Fruit fly (Drosophila melanogaster) whole organism, embryonic: Measurements from ENCODE around the gene CG43072.
A peak's percentile ranks its signal among the peaks of the same experiment; 100 is the strongest.

Source experiments
- ATbp ChIP-seq: fragments of 200-800 bp; sonication (Bioruptor generic); optimal IDR thresholded peaks from 2 replicates; lab custom pipeline; 2017; ENCODE audit warnings: missing biosample characterization, mild to moderate bottlenecking, missing genetic modification characterization, missing genetic modification reagents
- CG10565 ChIP-seq: fragments of 200-800 bp; sonication (Bioruptor generic); optimal IDR thresholded peaks from 3 replicates; lab custom pipeline; 2016; ENCODE audit warnings: missing biosample characterization, mild to moderate bottlenecking, missing genetic modification characterization
- CG11093 ChIP-seq: fragments of 200-800 bp; sonication (Bioruptor generic); IDR thresholded peaks from 3 replicates; pipeline ENCODE4 v1.3.6; 2022; ENCODE audit warnings: missing biosample characterization, missing genetic modification characterization
- CG12104 ChIP-seq: fragments of 200-800 bp; sonication (Bioruptor generic); optimal IDR thresholded peaks from 3 replicates; lab custom pipeline; 2016; ENCODE audit warnings: missing biosample characterization, missing genetic modification characterization
- CG12219 ChIP-seq: fragments of 200-800 bp; sonication (Bioruptor generic); optimal IDR thresholded peaks from 3 replicates; lab custom pipeline; 2018; ENCODE audit warnings: missing biosample characterization, mild to moderate bottlenecking, missing genetic modification characterization
- CG12299 ChIP-seq: fragments of 200-800 bp; sonication (Bioruptor generic); optimal IDR thresholded peaks from 2 replicates; lab custom pipeline; 2018; ENCODE audit warnings: missing biosample characterization, mild to moderate bottlenecking, missing genetic modification characterization
- CG1233 ChIP-seq: fragments of 200-800 bp; sonication (Bioruptor generic); optimal IDR thresholded peaks from 4 replicates; lab custom pipeline; 2018; ENCODE audit warnings: missing biosample characterization, mild to moderate bottlenecking, missing genetic modification characterization
- CG13287 ChIP-seq: fragments of 200-800 bp; sonication (Bioruptor generic); IDR thresholded peaks from 2 replicates; pipeline ENCODE4 v1.3.6; 2022; ENCODE audit warnings: missing biosample characterization, missing genetic modification characterization; ENCODE audit not compliant: partially characterized antibody
- CG14860 ChIP-seq: fragments of 200-800 bp; sonication (Bioruptor generic); IDR thresholded peaks from 3 replicates; pipeline ENCODE4 v1.3.6; 2022; ENCODE audit warnings: missing biosample characterization, missing genetic modification characterization; ENCODE audit not compliant: partially characterized antibody
- CG15073 ChIP-seq: fragments of 200-800 bp; sonication (Bioruptor generic); optimal IDR thresholded peaks from 2 replicates; lab custom pipeline; 2016; ENCODE audit warnings: missing biosample characterization, missing genetic modification characterization
- CG17802 ChIP-seq: fragments of 200-800 bp; sonication (Bioruptor generic); optimal IDR thresholded peaks from 2 replicates; lab custom pipeline; 2018; ENCODE audit warnings: missing biosample characterization, mild to moderate bottlenecking, missing genetic modification characterization, moderate library complexity
- CG18599 ChIP-seq: fragments of 200-800 bp; sonication (Bioruptor generic); optimal IDR thresholded peaks from 3 replicates; lab custom pipeline; 2017; ENCODE audit warnings: missing biosample characterization, missing genetic modification characterization, mild to moderate bottlenecking, moderate library complexity, missing genetic modification reagents
- CG2120 ChIP-seq: fragments of 200-800 bp; sonication (Bioruptor generic); optimal IDR thresholded peaks from 3 replicates; lab custom pipeline; 2016; ENCODE audit warnings: missing biosample characterization, missing genetic modification characterization
- CG3281 ChIP-seq: fragments of 200-800 bp; sonication (Bioruptor generic); optimal IDR thresholded peaks from 3 replicates; lab custom pipeline; 2017; ENCODE audit warnings: missing biosample characterization, mild to moderate bottlenecking, missing genetic modification characterization
- CG6689 ChIP-seq: fragments of 200-800 bp; sonication (Bioruptor generic); IDR thresholded peaks from 2 replicates; pipeline ENCODE4 v1.3.6; 2022; ENCODE audit warnings: missing biosample characterization, missing genetic modification characterization
- CG7357 ChIP-seq: fragments of 200-800 bp; sonication (Bioruptor generic); IDR thresholded peaks from 3 replicates; pipeline ENCODE4 v1.3.6; 2022; ENCODE audit warnings: missing biosample characterization, missing genetic modification characterization
- CG7556 ChIP-seq: fragments of 200-800 bp; sonication (Bioruptor generic); optimal IDR thresholded peaks from 2 replicates; lab custom pipeline; 2017; ENCODE audit warnings: missing biosample characterization, mild to moderate bottlenecking, missing genetic modification characterization
- D ChIP-seq, 2 experiments: fragments of 200-800 bp in 1 of 2; fragments of >200 bp in 1 of 2; sonication (Bioruptor generic) in 1 of 2; optimal IDR thresholded peaks; 2 replicates in 1 of 2; 3 replicates in 1 of 2; lab custom pipeline; 2017; ENCODE audit warnings: mild to moderate bottlenecking in 1 of 2, missing biosample characterization in 1 of 2, missing genetic modification characterization in 1 of 2, missing genetic modification reagents in 1 of 2
- Dad ChIP-seq: fragments of 200-800 bp; sonication (Bioruptor generic); optimal IDR thresholded peaks from 3 replicates; lab custom pipeline; 2016; ENCODE audit warnings: missing biosample characterization, missing genetic modification characterization
- Deaf1 ChIP-seq: fragments of 200-800 bp; optimal IDR thresholded peaks from 3 replicates; lab custom pipeline; 2019; ENCODE audit warnings: missing biosample characterization, mild to moderate bottlenecking, missing genetic modification characterization, moderate library complexity
- Dek ChIP-seq: fragments of 200-800 bp; sonication (Bioruptor generic); optimal IDR thresholded peaks from 3 replicates; lab custom pipeline; 2019; ENCODE audit warnings: missing biosample characterization, mild to moderate bottlenecking, missing genetic modification characterization, moderate library complexity
- Dfd ChIP-seq, 2 experiments: fragments of >200 bp; optimal IDR thresholded peaks; 2 replicates each; lab custom pipeline; 2017; ENCODE audit warnings: missing biosample characterization in 2 of 2, missing genetic modification characterization in 2 of 2
- Hand ChIP-seq: fragments of 200-800 bp; sonication (Bioruptor generic); optimal IDR thresholded peaks from 2 replicates; lab custom pipeline; 2017; ENCODE audit warnings: mild to moderate bottlenecking, missing biosample characterization, missing genetic modification reagents, missing genetic modification characterization
- Mes4 ChIP-seq: fragments of 200-800 bp; sonication (Bioruptor generic); optimal IDR thresholded peaks from 2 replicates; lab custom pipeline; 2016; ENCODE audit warnings: missing biosample characterization, missing genetic modification characterization
- Mrtf ChIP-seq: fragments of 200-800 bp; sonication (Bioruptor generic); IDR thresholded peaks from 3 replicates; pipeline ENCODE4 v1.3.6; 2022; ENCODE audit warnings: missing biosample characterization, missing genetic modification characterization
- Ptx1 ChIP-seq: fragments of 200-800 bp; sonication (Bioruptor generic); IDR thresholded peaks from 2 replicates; pipeline ENCODE4 v1.3.6; 2022; ENCODE audit warnings: missing biosample characterization, missing genetic modification characterization
- Sox102F ChIP-seq: fragments of 200-800 bp; sonication (Bioruptor generic); optimal IDR thresholded peaks from 2 replicates; lab custom pipeline; 2018; ENCODE audit warnings: missing biosample characterization, mild to moderate bottlenecking, missing genetic modification characterization, moderate library complexity
- Taf1 ChIP-seq: fragments of 200-800 bp; sonication (Bioruptor generic); IDR thresholded peaks from 2 replicates; pipeline ENCODE4 v1.3.6; 2022; ENCODE audit warnings: missing biosample characterization, missing genetic modification characterization
- Xbp1 ChIP-seq: fragments of 200-800 bp; sonication (Bioruptor generic); optimal IDR thresholded peaks from 3 replicates; lab custom pipeline; 2016; ENCODE audit warnings: missing biosample characterization, mild to moderate bottlenecking, missing genetic modification characterization
- crol ChIP-seq: fragments of 200-800 bp; sonication (Bioruptor generic); IDR thresholded peaks from 2 replicates; pipeline ENCODE4 v1.3.6; 2022; ENCODE audit warnings: missing biosample characterization, missing genetic modification characterization
- eyg ChIP-seq: fragments of 200-800 bp; sonication (Bioruptor generic); optimal IDR thresholded peaks from 3 replicates; lab custom pipeline; 2016; ENCODE audit warnings: missing biosample characterization, missing genetic modification characterization
- grau ChIP-seq: fragments of 200-800 bp; optimal IDR thresholded peaks from 3 replicates; lab custom pipeline; 2019; ENCODE audit warnings: missing biosample characterization, mild to moderate bottlenecking, missing genetic modification characterization, moderate library complexity
- hth ChIP-seq: fragments of >200 bp; optimal IDR thresholded peaks from 2 replicates; lab custom pipeline; 2017; ENCODE audit warnings: inconsistent platforms
- ind ChIP-seq: fragments of 200-800 bp; sonication (Bioruptor generic); optimal IDR thresholded peaks from 3 replicates; lab custom pipeline; 2016; ENCODE audit warnings: missing biosample characterization, missing genetic modification characterization
- knrl ChIP-seq: fragments of 200-800 bp; sonication (Bioruptor generic); IDR thresholded peaks from 3 replicates; pipeline ENCODE4 v1.3.6; 2022; ENCODE audit warnings: missing biosample characterization, missing genetic modification characterization; ENCODE audit not compliant: partially characterized antibody
- lilli ChIP-seq: fragments of 200-800 bp; sonication (Bioruptor generic); optimal IDR thresholded peaks from 3 replicates; lab custom pipeline; 2016; ENCODE audit warnings: missing biosample characterization, missing genetic modification characterization
- lmd ChIP-seq: fragments of 200-800 bp; sonication (Bioruptor generic); IDR thresholded peaks from 2 replicates; pipeline ENCODE4 v1.3.6; 2022; ENCODE audit warnings: missing biosample characterization, missing genetic modification characterization
- nau ChIP-seq: fragments of 200-800 bp; sonication (Bioruptor generic); optimal IDR thresholded peaks from 3 replicates; lab custom pipeline; 2017; ENCODE audit warnings: missing biosample characterization, mild to moderate bottlenecking, missing genetic modification characterization, missing genetic modification reagents
- nerfin-2 ChIP-seq: fragments of 200-800 bp; sonication (Bioruptor generic); IDR thresholded peaks from 2 replicates; pipeline ENCODE4 v1.3.6; 2022; ENCODE audit warnings: missing biosample characterization, missing genetic modification characterization; ENCODE audit not compliant: partially characterized antibody
- pho ChIP-seq: fragments of 200-800 bp; sonication (Bioruptor generic); optimal IDR thresholded peaks from 2 replicates; lab custom pipeline; 2016; ENCODE audit warnings: missing biosample characterization, missing genetic modification characterization
- pita ChIP-seq: fragments of 200-800 bp; sonication (Bioruptor generic); optimal IDR thresholded peaks from 2 replicates; lab custom pipeline; 2017; ENCODE audit warnings: missing biosample characterization, mild to moderate bottlenecking, missing genetic modification characterization
- pros ChIP-seq: fragments of 200-800 bp; sonication (Bioruptor generic); optimal IDR thresholded peaks from 3 replicates; lab custom pipeline; 2019; ENCODE audit warnings: missing biosample characterization, mild to moderate bottlenecking, missing genetic modification characterization, moderate library complexity
- salm ChIP-seq: fragments of 200-800 bp; sonication (Bioruptor generic); optimal IDR thresholded peaks from 2 replicates; lab custom pipeline; 2018; ENCODE audit warnings: missing biosample characterization, mild to moderate bottlenecking, missing genetic modification characterization
- scrt ChIP-seq: fragments of 200-800 bp; sonication (Bioruptor generic); optimal IDR thresholded peaks from 2 replicates; lab custom pipeline; 2018; ENCODE audit warnings: missing biosample characterization, mild to moderate bottlenecking, missing genetic modification characterization, moderate library complexity
- sd ChIP-seq: fragments of 200-800 bp; sonication (Bioruptor generic); optimal IDR thresholded peaks from 3 replicates; lab custom pipeline; 2018; ENCODE audit warnings: missing biosample characterization, mild to moderate bottlenecking, missing genetic modification characterization, moderate library complexity
- toy ChIP-seq: fragments of 200-800 bp; sonication (Bioruptor generic); IDR thresholded peaks from 2 replicates; pipeline ENCODE4 v1.3.6; 2022; ENCODE audit warnings: missing biosample characterization, missing genetic modification characterization
- wor ChIP-seq: fragments of 200-800 bp; sonication (Bioruptor generic); IDR thresholded peaks from 2 replicates; pipeline ENCODE4 v1.3.6; 2022; ENCODE audit warnings: missing biosample characterization, missing genetic modification characterization
- z ChIP-seq: fragments of 200-800 bp; sonication (Bioruptor generic); IDR thresholded peaks from 3 replicates; pipeline ENCODE4 v1.3.6; 2022; ENCODE audit warnings: missing biosample characterization, missing genetic modification characterization
- zfh1 ChIP-seq: fragments of 200-800 bp; sonication (Bioruptor generic); IDR thresholded peaks from 3 replicates; pipeline ENCODE4 v1.3.6; 2022; ENCODE audit warnings: missing biosample characterization, missing genetic modification characterization

The CG43072 gene

dm6 chr3L:21060189-21061070, 5.2 kb upstream of the CG43072 start (continued):
- TF ChIP-seq CG7556 (GFP tag; lab: Kevin White, UChicago): peak; percentile 25
- TF ChIP-seq knrl (GFP tag; lab: Robert Waterston, UW): no peak
- TF ChIP-seq toy (GFP tag; lab: Robert Waterston, UW): no peak
- no peak for TF ChIP-seq Dad (GFP tag; lab: Kevin White, UChicago)
- TF ChIP-seq CG14860 (GFP tag; lab: Robert Waterston, UW): no peak
- peak; percentile 55 for TF ChIP-seq Sox102F (GFP tag; lab: Kevin White, UChicago)
- peak; percentile 17 for TF ChIP-seq CG2120 (GFP tag; lab: Kevin White, UChicago)
- no peak for TF ChIP-seq Deaf1
- no peak for TF ChIP-seq CG12299
- no peak for TF ChIP-seq CG1233 (GFP tag; lab: Kevin White, UChicago)
- no peak for TF ChIP-seq zfh1
- no peak for TF ChIP-seq CG12219 (GFP tag; lab: Kevin White, UChicago)
- no peak for TF ChIP-seq CG12104 (GFP tag; lab: Kevin White, UChicago)
- TF ChIP-seq lilli: no peak
- no peak for TF ChIP-seq pita (GFP tag; lab: Kevin White, UChicago)
- no peak for TF ChIP-seq ATbp
- peak; percentile 31 for TF ChIP-seq grau (tag; lab: Kevin White, UChicago)
- TF ChIP-seq CG10565 (GFP tag; lab: Kevin White, UChicago): no peak
- TF ChIP-seq D (optimal IDR thresholded peaks at IDR 0.05; lab: Kevin White, UChicago): no peak
- TF ChIP-seq D (GFP tag; optimal IDR thresholded peaks at IDR 0.05; lab: Kevin White, UChicago): peak; percentile 32
- TF ChIP-seq CG13287 (GFP tag; lab: Robert Waterston, UW): no peak
- TF ChIP-seq CG3281: no peak
- no peak for TF ChIP-seq nerfin-2 (GFP tag; lab: Robert Waterston, UW)
- no peak for TF ChIP-seq z (GFP tag; lab: Robert Waterston, UW)
- TF ChIP-seq pho (GFP tag; lab: Kevin White, UChicago): no peak
- no peak for TF ChIP-seq pros (GFP tag; lab: Kevin White, UChicago)
- no peak for TF ChIP-seq Dfd (GFP tag; optimal IDR thresholded peaks at IDR 0.05; lab: Kevin White, UChicago)
- no peak for TF ChIP-seq Dek (tag; lab: Kevin White, UChicago)
- no peak for TF ChIP-seq CG11093 (GFP tag; lab: Robert Waterston, UW)
- no peak for TF ChIP-seq nau (GFP tag; lab: Kevin White, UChicago)
- no peak for TF ChIP-seq sd (tag; lab: Kevin White, UChicago)
- no peak for TF ChIP-seq Taf1 (GFP tag; lab: Robert Waterston, UW)
- no peak for TF ChIP-seq Ptx1 (GFP tag; lab: Robert Waterston, UW)
- TF ChIP-seq CG7357 (GFP tag; lab: Robert Waterston, UW): no peak
- TF ChIP-seq scrt (GFP tag; lab: Kevin White, UChicago): peak; percentile 2
- no peak for TF ChIP-seq CG18599 (GFP tag; lab: Kevin White, UChicago)
- TF ChIP-seq CG15073: no peak
- TF ChIP-seq hth (lab: Kevin White, UChicago): no peak
- no peak for TF ChIP-seq Mes4 (GFP tag; lab: Kevin White, UChicago)
- TF ChIP-seq Xbp1 (GFP tag; lab: Kevin White, UChicago): no peak
- TF ChIP-seq Hand (GFP tag; lab: Kevin White, UChicago): no peak
- no peak for TF ChIP-seq Mrtf (GFP tag; lab: Robert Waterston, UW)
- TF ChIP-seq lmd (GFP tag; lab: Robert Waterston, UW): no peak
- TF ChIP-seq crol: peak; percentile 67
- TF ChIP-seq ind (GFP tag; lab: Kevin White, UChicago): no peak
- no peak for TF ChIP-seq CG17802
- no peak for TF ChIP-seq salm (tag; lab: Kevin White, UChicago)
- no peak for TF ChIP-seq eyg (GFP tag; lab: Kevin White, UChicago)
- TF ChIP-seq CG6689 (GFP tag; lab: Robert Waterston, UW): no peak
- TF ChIP-seq wor (GFP tag; lab: Robert Waterston, UW): no peak
